Fruit fly (Drosophila melanogaster) whole organism, embryonic: ENCODE results near the gene raw.

Experiments
- Atf-2 ChIP-seq: fragments of 200-800 bp; sonication (Bioruptor generic); optimal IDR thresholded peaks from 2 replicates; lab custom pipeline; 2016; ENCODE audit warnings: missing biosample characterization, missing genetic modification characterization
- Atf3 ChIP-seq: fragments of 200-800 bp; sonication (Bioruptor generic); optimal IDR thresholded peaks from 3 replicates; lab custom pipeline; 2016; ENCODE audit warnings: missing biosample characterization, missing genetic modification characterization
- Atf6 ChIP-seq: fragments of 200-800 bp; sonication (Bioruptor generic); IDR thresholded peaks from 2 replicates; pipeline ENCODE4 v1.3.6; 2022; ENCODE audit warnings: missing biosample characterization, missing genetic modification characterization
- CG10543 ChIP-seq: fragments of 200-800 bp; sonication (Bioruptor generic); optimal IDR thresholded peaks from 3 replicates; lab custom pipeline; 2017; ENCODE audit warnings: missing biosample characterization, mild to moderate bottlenecking, missing genetic modification characterization, moderate library complexity
- CG10565 ChIP-seq: fragments of 200-800 bp; sonication (Bioruptor generic); optimal IDR thresholded peaks from 3 replicates; lab custom pipeline; 2016; ENCODE audit warnings: missing biosample characterization, mild to moderate bottlenecking, missing genetic modification characterization
- CG10959 ChIP-seq: fragments of 200-800 bp; sonication (Bioruptor generic); IDR thresholded peaks from 2 replicates; pipeline ENCODE4 v1.3.6; 2022; ENCODE audit warnings: missing biosample characterization, missing genetic modification characterization
- CG11695 ChIP-seq: fragments of 200-800 bp; sonication (Bioruptor generic); IDR thresholded peaks from 3 replicates; pipeline ENCODE4 v1.3.6; 2022; ENCODE audit warnings: missing biosample characterization, missing genetic modification characterization
- CG15073 ChIP-seq: fragments of 200-800 bp; sonication (Bioruptor generic); optimal IDR thresholded peaks from 2 replicates; lab custom pipeline; 2016; ENCODE audit warnings: missing biosample characterization, missing genetic modification characterization
- CG15479 ChIP-seq: fragments of 200-800 bp; sonication (Bioruptor generic); optimal IDR thresholded peaks from 3 replicates; lab custom pipeline; 2019; ENCODE audit warnings: missing biosample characterization, mild to moderate bottlenecking, missing genetic modification characterization, moderate library complexity
- CG17328 ChIP-seq: fragments of 200-800 bp; sonication (Bioruptor generic); IDR thresholded peaks from 2 replicates; pipeline ENCODE4 v1.3.6; 2022; ENCODE audit warnings: missing biosample characterization, missing genetic modification characterization
- CG17912 ChIP-seq: fragments of 200-800 bp; sonication (Bioruptor generic); optimal IDR thresholded peaks from 2 replicates; lab custom pipeline; 2018; ENCODE audit warnings: missing biosample characterization, mild to moderate bottlenecking, missing genetic modification characterization
- CG2202 ChIP-seq: fragments of 200-800 bp; sonication (Bioruptor generic); optimal IDR thresholded peaks from 2 replicates; lab custom pipeline; 2018; ENCODE audit warnings: missing biosample characterization, mild to moderate bottlenecking, missing genetic modification characterization
- CG30020 ChIP-seq: fragments of 200-800 bp; optimal IDR thresholded peaks from 2 replicates; lab custom pipeline; 2019; ENCODE audit warnings: missing biosample characterization, mild to moderate bottlenecking, missing genetic modification characterization, moderate library complexity
- CG32767 ChIP-seq: fragments of 200-800 bp; sonication (Bioruptor generic); IDR thresholded peaks from 2 replicates; pipeline ENCODE4 v1.3.6; 2022; ENCODE audit warnings: missing biosample characterization, missing genetic modification characterization
- CG4328 ChIP-seq: fragments of 200-800 bp; sonication (Bioruptor generic); optimal IDR thresholded peaks from 3 replicates; lab custom pipeline; 2017; ENCODE audit warnings: missing biosample characterization, missing genetic modification reagents, missing genetic modification characterization
- CG6689 ChIP-seq: fragments of 200-800 bp; sonication (Bioruptor generic); IDR thresholded peaks from 2 replicates; pipeline ENCODE4 v1.3.6; 2022; ENCODE audit warnings: missing biosample characterization, missing genetic modification characterization
- CG7271 ChIP-seq: fragments of 200-800 bp; sonication (Bioruptor generic); optimal IDR thresholded peaks from 2 replicates; lab custom pipeline; 2018; ENCODE audit warnings: missing biosample characterization, mild to moderate bottlenecking, missing genetic modification characterization, moderate library complexity
- CG7745 ChIP-seq: fragments of 200-800 bp; sonication (Bioruptor generic); optimal IDR thresholded peaks from 2 replicates; lab custom pipeline; 2018; ENCODE audit warnings: missing biosample characterization, mild to moderate bottlenecking, missing genetic modification characterization, moderate library complexity
- CG8089 ChIP-seq: fragments of 200-800 bp; sonication (Bioruptor generic); optimal IDR thresholded peaks from 3 replicates; lab custom pipeline; 2016; ENCODE audit warnings: missing biosample characterization, missing genetic modification characterization
- CG8478 ChIP-seq: fragments of >200 bp; optimal IDR thresholded peaks from 2 replicates; lab custom pipeline; 2018
- CG8765 ChIP-seq: fragments of 200-800 bp; sonication (Bioruptor generic); IDR thresholded peaks from 2 replicates; pipeline ENCODE4 v1.3.6; 2022; ENCODE audit warnings: missing biosample characterization, missing genetic modification characterization
- CG8924 ChIP-seq: fragments of 200-800 bp; optimal IDR thresholded peaks from 3 replicates; lab custom pipeline; 2019; ENCODE audit warnings: missing biosample characterization, mild to moderate bottlenecking, missing genetic modification characterization, moderate library complexity
- Fer3 ChIP-seq: fragments of 200-800 bp; sonication (Bioruptor generic); optimal IDR thresholded peaks from 2 replicates; lab custom pipeline; 2018; ENCODE audit warnings: missing biosample characterization, mild to moderate bottlenecking, missing genetic modification characterization, moderate library complexity
- Myb ChIP-seq: fragments of 200-800 bp; sonication (Bioruptor generic); optimal IDR thresholded peaks from 2 replicates; lab custom pipeline; 2016; ENCODE audit warnings: missing biosample characterization, missing genetic modification characterization
- Sox100B ChIP-seq: fragments of 200-800 bp; sonication (Bioruptor generic); optimal IDR thresholded peaks from 3 replicates; lab custom pipeline; 2018; ENCODE audit warnings: missing biosample characterization, mild to moderate bottlenecking, missing genetic modification characterization
- Spps ChIP-seq: fragments of 200-800 bp; sonication (Bioruptor generic); optimal IDR thresholded peaks from 2 replicates; lab custom pipeline; 2018; ENCODE audit warnings: missing biosample characterization, mild to moderate bottlenecking, missing genetic modification characterization
- Stat92E ChIP-seq, 3 experiments: fragments of >200 bp in 2 of 3; fragments of 200-800 bp in 1 of 3; sonication (Bioruptor generic) in 1 of 3; optimal IDR thresholded peaks; 2 replicates each; lab custom pipeline; 2017 to 2019; ENCODE audit warnings: missing biosample characterization in 3 of 3, missing genetic modification characterization in 3 of 3, mild to moderate bottlenecking in 1 of 3, moderate library complexity in 1 of 3
- Tbp ChIP-seq: fragments of >200 bp; optimal IDR thresholded peaks from 2 replicates; lab custom pipeline; 2018; ENCODE audit warnings: missing biosample characterization, missing genetic modification characterization
- ase ChIP-seq: fragments of 200-800 bp; sonication (Bioruptor generic); IDR thresholded peaks from 3 replicates; pipeline ENCODE4 v1.3.6; 2022; ENCODE audit warnings: missing biosample characterization, missing genetic modification characterization
- bowl ChIP-seq: fragments of 200-800 bp; sonication (Bioruptor generic); IDR thresholded peaks from 2 replicates; pipeline ENCODE4 v1.3.6; 2022; ENCODE audit warnings: missing biosample characterization, missing genetic modification characterization
- chn ChIP-seq: fragments of 200-800 bp; sonication (Bioruptor generic); optimal IDR thresholded peaks from 2 replicates; lab custom pipeline; 2016; ENCODE audit warnings: missing biosample characterization, missing genetic modification characterization
- crc ChIP-seq: fragments of 200-800 bp; sonication (Bioruptor generic); optimal IDR thresholded peaks from 2 replicates; lab custom pipeline; 2016; ENCODE audit warnings: missing biosample characterization, missing genetic modification characterization
- dan ChIP-seq: fragments of 200-800 bp; sonication (Bioruptor generic); IDR thresholded peaks from 2 replicates; pipeline ENCODE4 v1.3.6; 2022; ENCODE audit warnings: missing biosample characterization, missing genetic modification characterization
- esg ChIP-seq: fragments of 200-800 bp; sonication (Bioruptor generic); conservative IDR thresholded peaks from 2 replicates; pipeline ENCODE4 v1.3.6; 2022; ENCODE audit warnings: missing biosample characterization, missing genetic modification characterization
- eyg ChIP-seq: fragments of 200-800 bp; sonication (Bioruptor generic); optimal IDR thresholded peaks from 3 replicates; lab custom pipeline; 2016; ENCODE audit warnings: missing biosample characterization, missing genetic modification characterization
- fu2 ChIP-seq: fragments of 200-800 bp; sonication (Bioruptor generic); optimal IDR thresholded peaks from 2 replicates; lab custom pipeline; 2016; ENCODE audit warnings: missing biosample characterization, missing genetic modification characterization
- gcm2 ChIP-seq: fragments of 200-800 bp; sonication (Bioruptor generic); optimal IDR thresholded peaks from 2 replicates; lab custom pipeline; 2016; ENCODE audit warnings: missing biosample characterization, missing genetic modification characterization
- her ChIP-seq: fragments of 200-800 bp; sonication (Bioruptor generic); optimal IDR thresholded peaks from 2 replicates; lab custom pipeline; 2016; ENCODE audit warnings: missing biosample characterization, missing genetic modification characterization
- ken ChIP-seq: fragments of 200-800 bp; sonication (Bioruptor generic); IDR thresholded peaks from 3 replicates; pipeline ENCODE4 v1.3.6; 2022; ENCODE audit warnings: missing biosample characterization, missing genetic modification characterization
- lab ChIP-seq: fragments of 200-800 bp; sonication (Bioruptor generic); optimal IDR thresholded peaks from 3 replicates; lab custom pipeline; 2017; ENCODE audit warnings: missing biosample characterization, missing genetic modification characterization, mild to moderate bottlenecking, moderate library complexity, missing genetic modification reagents
- oc ChIP-seq: fragments of 200-800 bp; sonication (Bioruptor generic); optimal IDR thresholded peaks from 2 replicates; lab custom pipeline; 2018; ENCODE audit warnings: missing biosample characterization, mild to moderate bottlenecking, missing genetic modification characterization, moderate library complexity
- p53 ChIP-seq: fragments of 200-800 bp; sonication (Bioruptor generic); optimal IDR thresholded peaks from 2 replicates; lab custom pipeline; 2016; ENCODE audit warnings: missing biosample characterization, missing genetic modification characterization
- prd ChIP-seq, 3 experiments: fragments of >200 bp in 2 of 3; fragments of 200-800 bp in 1 of 3; sonication (Bioruptor generic) in 1 of 3; optimal IDR thresholded peaks in 2 of 3; IDR thresholded peaks in 1 of 3; 2 replicates in 2 of 3; 3 replicates in 1 of 3; pipeline versions ENCODE4 v1.3.6 to Lab custom; 2017 to 2022; ENCODE audit warnings: missing biosample characterization in 1 of 3, missing genetic modification characterization in 1 of 3
- pros ChIP-seq: fragments of 200-800 bp; sonication (Bioruptor generic); optimal IDR thresholded peaks from 3 replicates; lab custom pipeline; 2019; ENCODE audit warnings: missing biosample characterization, mild to moderate bottlenecking, missing genetic modification characterization, moderate library complexity
- run ChIP-seq: fragments of 200-800 bp; sonication (Bioruptor generic); optimal IDR thresholded peaks from 3 replicates; lab custom pipeline; 2018; ENCODE audit warnings: missing biosample characterization, mild to moderate bottlenecking, missing genetic modification characterization
- schlank ChIP-seq: fragments of 200-800 bp; sonication (Bioruptor generic); optimal IDR thresholded peaks from 2 replicates; lab custom pipeline; 2018; ENCODE audit warnings: missing biosample characterization, mild to moderate bottlenecking, missing genetic modification characterization
- sens-2 ChIP-seq: fragments of 200-800 bp; sonication (Bioruptor generic); IDR thresholded peaks from 2 replicates; pipeline ENCODE4 v1.3.6; 2022; ENCODE audit warnings: missing biosample characterization, missing genetic modification characterization
- slbo ChIP-seq: fragments of 200-800 bp; sonication (Bioruptor generic); IDR thresholded peaks from 2 replicates; pipeline ENCODE4 v1.3.6; 2022; ENCODE audit warnings: missing biosample characterization, missing genetic modification characterization
- trh ChIP-seq: fragments of 200-800 bp; sonication (Bioruptor generic); optimal IDR thresholded peaks from 2 replicates; lab custom pipeline; 2016; ENCODE audit warnings: missing biosample characterization, missing genetic modification characterization
- tup ChIP-seq: fragments of 200-800 bp; sonication (Bioruptor generic); optimal IDR thresholded peaks from 2 replicates; lab custom pipeline; 2016; ENCODE audit warnings: missing biosample characterization, mild to moderate bottlenecking, missing genetic modification characterization, moderate library complexity

The raw gene

dm6 chr2L:8739984-8740756, at the start of gene raw (continued):
- no peak for TF ChIP-seq Sox100B (GFP tag; lab: Kevin White, UChicago)
- TF ChIP-seq sens-2 (GFP tag; lab: Robert Waterston, UW): no peak; the same call in 1 of the 2 replicates
- TF ChIP-seq tup (GFP tag; lab: Kevin White, UChicago): no peak
- TF ChIP-seq esg (GFP tag; lab: Robert Waterston, UW): no peak
- no peak for TF ChIP-seq CG6689 (GFP tag; lab: Robert Waterston, UW)
- TF ChIP-seq Tbp (GFP tag; lab: Kevin White, UChicago): no peak
- TF ChIP-seq ken (GFP tag; lab: Robert Waterston, UW): no peak
- TF ChIP-seq CG10959 (GFP tag; lab: Robert Waterston, UW): no peak
- TF ChIP-seq gcm2 (GFP tag; lab: Kevin White, UChicago): no peak
- no peak for TF ChIP-seq CG15073
- TF ChIP-seq CG8478 (lab: Kevin White, UChicago): no peak
- TF ChIP-seq p53 (GFP tag; lab: Kevin White, UChicago): no peak
- TF ChIP-seq CG10543 (GFP tag; lab: Kevin White, UChicago): peak; percentile 60
- TF ChIP-seq Stat92E (GFP tag; optimal IDR thresholded peaks at IDR 0.05; lab: Kevin White, UChicago): no peak
- TF ChIP-seq Spps (tag; lab: Kevin White, UChicago): no peak
- no peak for TF ChIP-seq Fer3 (tag; lab: Kevin White, UChicago)
- TF ChIP-seq CG7745 (tag; lab: Kevin White, UChicago): no peak
- no peak for TF ChIP-seq ase (GFP tag; lab: Robert Waterston, UW)
- no peak for TF ChIP-seq run (tag; lab: Kevin White, UChicago)
- TF ChIP-seq dan (GFP tag; lab: Robert Waterston, UW): no peak
- TF ChIP-seq CG8765 (GFP tag; lab: Robert Waterston, UW): no peak
- TF ChIP-seq eyg (GFP tag; lab: Kevin White, UChicago): no peak
- no peak for TF ChIP-seq prd (optimal IDR thresholded peaks at IDR 0.05; lab: Kevin White, UChicago)
- TF ChIP-seq prd (GFP tag; IDR thresholded peaks at IDR 0.05; lab: Robert Waterston, UW): no peak
- TF ChIP-seq CG8089 (GFP tag; lab: Kevin White, UChicago): no peak
- TF ChIP-seq CG15479: no peak
- peak; percentile 42 for TF ChIP-seq lab (GFP tag; lab: Kevin White, UChicago)
- peak; percentile 37 for TF ChIP-seq pros (GFP tag; lab: Kevin White, UChicago)
- TF ChIP-seq CG30020: no peak
- TF ChIP-seq chn (GFP tag; lab: Kevin White, UChicago): no peak
- TF ChIP-seq CG10565 (GFP tag; lab: Kevin White, UChicago): no peak
- TF ChIP-seq crc: no peak
- peak; percentile 86 for TF ChIP-seq Atf3 (GFP tag; lab: Kevin White, UChicago)
- TF ChIP-seq Atf6 (GFP tag; lab: Robert Waterston, UW): peak; percentile 14; the same call in 1 of the 2 replicates
- no peak for TF ChIP-seq CG17912 (GFP tag; lab: Kevin White, UChicago)
- TF ChIP-seq CG7271 (tag; lab: Kevin White, UChicago): no peak
- no peak for TF ChIP-seq Atf-2 (GFP tag; lab: Kevin White, UChicago)
- TF ChIP-seq trh: no peak
- TF ChIP-seq slbo: no peak
- no peak for TF ChIP-seq CG17328 (GFP tag; lab: Robert Waterston, UW)
- TF ChIP-seq CG32767: no peak
- peak; percentile 85 for TF ChIP-seq CG8924
- TF ChIP-seq CG11695 (GFP tag; lab: Robert Waterston, UW): no peak
- TF ChIP-seq her (GFP tag; lab: Kevin White, UChicago): peak; percentile 19
- no peak for TF ChIP-seq fu2 (GFP tag; lab: Kevin White, UChicago)
- TF ChIP-seq schlank (tag; lab: Kevin White, UChicago): no peak
- TF ChIP-seq CG2202: no peak
- no peak for TF ChIP-seq bowl (GFP tag; lab: Robert Waterston, UW)
- no peak for TF ChIP-seq CG4328 (GFP tag; lab: Kevin White, UChicago)
- TF ChIP-seq oc (tag; lab: Kevin White, UChicago): no peak
- no peak for TF ChIP-seq Myb (GFP tag; lab: Kevin White, UChicago)
